Worm (Caenorhabditis elegans) whole organism, L3 larva: ENCODE data around the gene dmsr-6.
A peak's percentile ranks its signal among the peaks of the same experiment; 100 is the strongest.

Source experiments
- ama-1 ChIP-seq: fragments of 150-350 bp; optimal IDR thresholded peaks from 2 replicates; lab custom pipeline; 2018
- daf-12 ChIP-seq: fragments of 150-350 bp; optimal IDR thresholded peaks from 2 replicates; lab custom pipeline; 2014; ENCODE audit warnings: missing biosample characterization, missing genetic modification reagents, missing genetic modification characterization
- elt-1 ChIP-seq: fragments of 150-350 bp; optimal IDR thresholded peaks from 2 replicates; lab custom pipeline; 2014; ENCODE audit warnings: missing biosample characterization, missing genetic modification characterization
- fkh-10 ChIP-seq: sonication (generic microtip); optimal IDR thresholded peaks from 2 replicates; lab custom pipeline; 2017; ENCODE audit warnings: missing biosample characterization, missing genetic modification reagents, missing genetic modification characterization
- nhr-76 ChIP-seq: fragments of 150-350 bp; sonication (generic microtip); optimal IDR thresholded peaks from 5 replicates; lab custom pipeline; 2014; ENCODE audit warnings: missing biosample characterization, missing genetic modification characterization
- pqm-1 ChIP-seq: fragments of 150-350 bp; optimal IDR thresholded peaks from 2 replicates; lab custom pipeline; 2017; ENCODE audit warnings: missing biosample characterization, missing genetic modification characterization, inconsistent platforms
- ztf-11 ChIP-seq: fragments of 150-350 bp; optimal IDR thresholded peaks from 2 replicates; lab custom pipeline; 2014; ENCODE audit warnings: missing biosample characterization, missing genetic modification characterization

- TF ChIP-seq fkh-10 (no peak), ama-1 (peak; percentile 66), elt-1 (tag; lab: Kevin White, UChicago) (peak; percentile 17), pqm-1 (tag; lab: Kevin White, UChicago) (peak; percentile 46), ztf-11 (peak; percentile 34), daf-12 (tag; lab: Kevin White, UChicago) (no peak), nhr-76 (tag; lab: Kevin White, UChicago) (no peak)
Observed at ce11 chrII:14496809-14497208, 41.4 kb downstream of the dmsr-6 start.
